Fruit fly (Drosophila melanogaster) whole organism, embryonic: ENCODE measurements around the gene CG46458.

Experiments
- Awh ChIP-seq: fragments of 200-800 bp; sonication (Bioruptor generic); IDR thresholded peaks from 2 replicates; pipeline ENCODE4, ENCODE4 v1.3.6; 2022; ENCODE audit warnings: missing biosample characterization, missing genetic modification characterization
- CG10209 ChIP-seq: fragments of 200-800 bp; sonication (Bioruptor generic); optimal IDR thresholded peaks from 3 replicates; lab custom pipeline; 2017; ENCODE audit warnings: missing biosample characterization, mild to moderate bottlenecking, missing genetic modification characterization, missing genetic modification reagents
- CG1024 ChIP-seq: fragments of 200-800 bp; sonication (Bioruptor generic); IDR thresholded peaks from 2 replicates; pipeline ENCODE4 v1.3.6; 2022; ENCODE audit warnings: missing biosample characterization, missing genetic modification characterization
- CG10267 ChIP-seq: fragments of 200-800 bp; sonication (Bioruptor generic); optimal IDR thresholded peaks from 2 replicates; lab custom pipeline; 2018; ENCODE audit warnings: missing biosample characterization, mild to moderate bottlenecking, missing genetic modification characterization, moderate library complexity
- CG11093 ChIP-seq: fragments of 200-800 bp; sonication (Bioruptor generic); IDR thresholded peaks from 3 replicates; pipeline ENCODE4 v1.3.6; 2022; ENCODE audit warnings: missing biosample characterization, missing genetic modification characterization
- CG11247 ChIP-seq: fragments of 200-800 bp; sonication (Bioruptor generic); IDR thresholded peaks from 2 replicates; pipeline ENCODE4 v1.3.6; 2022; ENCODE audit warnings: missing biosample characterization, missing genetic modification characterization
- CG11723 ChIP-seq: fragments of 200-800 bp; sonication (Bioruptor generic); optimal IDR thresholded peaks from 2 replicates; lab custom pipeline; 2017; ENCODE audit warnings: missing biosample characterization, mild to moderate bottlenecking, missing genetic modification characterization
- CG13424 ChIP-seq: fragments of 200-800 bp; sonication (Bioruptor generic); optimal IDR thresholded peaks from 2 replicates; lab custom pipeline; 2019; ENCODE audit warnings: missing biosample characterization, mild to moderate bottlenecking, missing genetic modification characterization, moderate library complexity
- CG14667 ChIP-seq: fragments of 200-800 bp; sonication (Bioruptor generic); IDR thresholded peaks from 2 replicates; pipeline ENCODE4 v1.3.6; 2022; ENCODE audit warnings: missing biosample characterization, missing genetic modification characterization
- CG15696 ChIP-seq: fragments of 200-800 bp; sonication (Bioruptor generic); optimal IDR thresholded peaks from 2 replicates; lab custom pipeline; 2019; ENCODE audit warnings: missing biosample characterization, mild to moderate bottlenecking, missing genetic modification characterization, moderate library complexity
- CG1602 ChIP-seq: fragments of 200-800 bp; sonication (Bioruptor generic); optimal IDR thresholded peaks from 3 replicates; lab custom pipeline; 2016; ENCODE audit warnings: missing biosample characterization, missing genetic modification characterization
- CG17361 ChIP-seq: fragments of 200-800 bp; sonication (Bioruptor generic); IDR thresholded peaks from 3 replicates; pipeline ENCODE4 v1.3.6; 2022; ENCODE audit warnings: missing biosample characterization, missing genetic modification characterization
- CG18599 ChIP-seq: fragments of 200-800 bp; sonication (Bioruptor generic); optimal IDR thresholded peaks from 3 replicates; lab custom pipeline; 2017; ENCODE audit warnings: missing biosample characterization, missing genetic modification characterization, mild to moderate bottlenecking, moderate library complexity, missing genetic modification reagents
- CG30403 ChIP-seq: fragments of 200-800 bp; sonication (Bioruptor generic); optimal IDR thresholded peaks from 3 replicates; lab custom pipeline; 2016; ENCODE audit warnings: missing biosample characterization, missing genetic modification characterization
- CG31365 ChIP-seq: fragments of 200-800 bp; sonication (Bioruptor generic); optimal IDR thresholded peaks from 2 replicates; lab custom pipeline; 2018; ENCODE audit warnings: missing biosample characterization, mild to moderate bottlenecking, missing genetic modification characterization
- CG3407 ChIP-seq: fragments of 200-800 bp; sonication (Bioruptor generic); optimal IDR thresholded peaks from 2 replicates; lab custom pipeline; 2018; ENCODE audit warnings: missing biosample characterization, mild to moderate bottlenecking, missing genetic modification characterization
- CG3847 ChIP-seq: fragments of 200-800 bp; sonication (Bioruptor generic); IDR thresholded peaks from 2 replicates; pipeline ENCODE4 v1.3.6; 2022; ENCODE audit warnings: missing biosample characterization, missing genetic modification characterization
- CG4424 ChIP-seq: fragments of 200-800 bp; sonication (Bioruptor generic); optimal IDR thresholded peaks from 3 replicates; lab custom pipeline; 2016; ENCODE audit warnings: missing biosample characterization, missing genetic modification characterization
- CG4730 ChIP-seq: fragments of 200-800 bp; sonication (Bioruptor generic); IDR thresholded peaks from 2 replicates; pipeline ENCODE4 v1.3.6; 2022; ENCODE audit warnings: missing biosample characterization, missing genetic modification characterization
- CG8924 ChIP-seq: fragments of 200-800 bp; optimal IDR thresholded peaks from 3 replicates; lab custom pipeline; 2019; ENCODE audit warnings: missing biosample characterization, mild to moderate bottlenecking, missing genetic modification characterization, moderate library complexity
- CG9609 ChIP-seq: fragments of 200-800 bp; sonication (Bioruptor generic); optimal IDR thresholded peaks from 3 replicates; lab custom pipeline; 2016; ENCODE audit warnings: missing biosample characterization, missing genetic modification characterization
- CG9817 ChIP-seq: fragments of 200-800 bp; sonication (Bioruptor generic); optimal IDR thresholded peaks from 2 replicates; lab custom pipeline; 2018; ENCODE audit warnings: missing biosample characterization, mild to moderate bottlenecking, missing genetic modification characterization, moderate library complexity
- CG9932 ChIP-seq: fragments of 200-800 bp; sonication (Bioruptor generic); IDR thresholded peaks from 2 replicates; pipeline ENCODE4 v1.3.6; 2022; ENCODE audit warnings: missing biosample characterization, missing genetic modification characterization
- CoRest ChIP-seq: fragments of 200-800 bp; sonication (Bioruptor generic); optimal IDR thresholded peaks from 3 replicates; lab custom pipeline; 2018; ENCODE audit warnings: missing biosample characterization, mild to moderate bottlenecking, missing genetic modification characterization, moderate library complexity
- Dbx ChIP-seq: fragments of 200-800 bp; sonication (Bioruptor generic); IDR thresholded peaks from 3 replicates; pipeline ENCODE4 v1.3.6; 2022; ENCODE audit warnings: missing biosample characterization, missing genetic modification characterization
- H2.0 ChIP-seq: fragments of 200-800 bp; sonication (Bioruptor generic); IDR thresholded peaks from 2 replicates; pipeline ENCODE4 v1.3.6; 2022; ENCODE audit warnings: missing biosample characterization, missing genetic modification characterization
- Hsf ChIP-seq: fragments of 200-800 bp; sonication (Bioruptor generic); optimal IDR thresholded peaks from 3 replicates; lab custom pipeline; 2016; ENCODE audit warnings: missing biosample characterization, missing genetic modification characterization
- Lhr ChIP-seq: fragments of 200-800 bp; sonication (Bioruptor generic); optimal IDR thresholded peaks from 3 replicates; lab custom pipeline; 2017; ENCODE audit warnings: mild to moderate bottlenecking, missing biosample characterization, missing genetic modification reagents, missing genetic modification characterization
- Mrtf ChIP-seq: fragments of 200-800 bp; sonication (Bioruptor generic); IDR thresholded peaks from 3 replicates; pipeline ENCODE4 v1.3.6; 2022; ENCODE audit warnings: missing biosample characterization, missing genetic modification characterization
- PHDP ChIP-seq: fragments of 200-800 bp; sonication (Bioruptor generic); optimal IDR thresholded peaks from 3 replicates; lab custom pipeline; 2018; ENCODE audit warnings: missing biosample characterization, mild to moderate bottlenecking, missing genetic modification characterization, moderate library complexity
- Poxn ChIP-seq: fragments of 200-800 bp; sonication (Bioruptor generic); IDR thresholded peaks from 2 replicates; pipeline ENCODE4 v1.3.6; 2022; ENCODE audit warnings: missing biosample characterization, missing genetic modification characterization
- Tbp ChIP-seq: fragments of >200 bp; optimal IDR thresholded peaks from 2 replicates; lab custom pipeline; 2018; ENCODE audit warnings: missing biosample characterization, missing genetic modification characterization
- Xbp1 ChIP-seq: fragments of 200-800 bp; sonication (Bioruptor generic); optimal IDR thresholded peaks from 3 replicates; lab custom pipeline; 2016; ENCODE audit warnings: missing biosample characterization, mild to moderate bottlenecking, missing genetic modification characterization
- Xrp1 ChIP-seq: fragments of 200-800 bp; sonication (Bioruptor generic); IDR thresholded peaks from 2 replicates; pipeline ENCODE4 v1.3.6; 2022; ENCODE audit warnings: missing biosample characterization, missing genetic modification characterization
- al ChIP-seq: fragments of 200-800 bp; sonication (Bioruptor generic); IDR thresholded peaks from 2 replicates; pipeline ENCODE4 v1.3.6; 2022; ENCODE audit warnings: missing biosample characterization, missing genetic modification characterization
- ase ChIP-seq: fragments of 200-800 bp; sonication (Bioruptor generic); IDR thresholded peaks from 3 replicates; pipeline ENCODE4 v1.3.6; 2022; ENCODE audit warnings: missing biosample characterization, missing genetic modification characterization
- ash1 ChIP-seq: fragments of 200-800 bp; sonication (Bioruptor generic); optimal IDR thresholded peaks from 2 replicates; lab custom pipeline; 2018; ENCODE audit warnings: missing biosample characterization, mild to moderate bottlenecking, missing genetic modification characterization
- bab2 ChIP-seq: fragments of 200-800 bp; sonication (Bioruptor generic); optimal IDR thresholded peaks from 2 replicates; lab custom pipeline; 2016; ENCODE audit warnings: missing biosample characterization, missing genetic modification characterization
- chif ChIP-seq, 2 experiments: fragments of 200-800 bp; sonication (Bioruptor generic); optimal IDR thresholded peaks; 3 replicates each; lab custom pipeline; 2016; ENCODE audit warnings: missing biosample characterization in 2 of 2, missing genetic modification characterization in 2 of 2
- chm ChIP-seq: fragments of 200-800 bp; sonication (Bioruptor generic); IDR thresholded peaks from 2 replicates; pipeline ENCODE4 v1.3.6; 2022; ENCODE audit warnings: missing biosample characterization, missing genetic modification characterization
- cwo ChIP-seq: fragments of 200-800 bp; sonication (Bioruptor generic); optimal IDR thresholded peaks from 3 replicates; lab custom pipeline; 2017; ENCODE audit warnings: missing biosample characterization, missing genetic modification characterization, mild to moderate bottlenecking, moderate library complexity, missing genetic modification reagents
- disco-r ChIP-seq: fragments of 200-800 bp; sonication (Bioruptor generic); optimal IDR thresholded peaks from 2 replicates; lab custom pipeline; 2016; ENCODE audit warnings: missing biosample characterization, missing genetic modification characterization
- ind ChIP-seq: fragments of 200-800 bp; sonication (Bioruptor generic); optimal IDR thresholded peaks from 3 replicates; lab custom pipeline; 2016; ENCODE audit warnings: missing biosample characterization, missing genetic modification characterization
- insv ChIP-seq, 2 experiments: fragments of 200-800 bp; sonication (Bioruptor generic); optimal IDR thresholded peaks; 3 replicates each; lab custom pipeline; 2016 to 2018; ENCODE audit warnings: missing biosample characterization in 2 of 2, missing genetic modification characterization in 2 of 2
- kah ChIP-seq: fragments of 200-800 bp; sonication (Bioruptor generic); optimal IDR thresholded peaks from 2 replicates; lab custom pipeline; 2018; ENCODE audit warnings: missing biosample characterization, mild to moderate bottlenecking, missing genetic modification characterization
- mam ChIP-seq: fragments of 200-800 bp; sonication (Bioruptor generic); optimal IDR thresholded peaks from 3 replicates; lab custom pipeline; 2016; ENCODE audit warnings: missing biosample characterization, missing genetic modification characterization
- pita ChIP-seq: fragments of 200-800 bp; sonication (Bioruptor generic); optimal IDR thresholded peaks from 2 replicates; lab custom pipeline; 2017; ENCODE audit warnings: missing biosample characterization, mild to moderate bottlenecking, missing genetic modification characterization
- pum ChIP-seq: fragments of 200-800 bp; sonication (Bioruptor generic); optimal IDR thresholded peaks from 2 replicates; lab custom pipeline; 2016; ENCODE audit warnings: missing biosample characterization, missing genetic modification characterization
- sd ChIP-seq: fragments of 200-800 bp; sonication (Bioruptor generic); optimal IDR thresholded peaks from 3 replicates; lab custom pipeline; 2018; ENCODE audit warnings: missing biosample characterization, mild to moderate bottlenecking, missing genetic modification characterization, moderate library complexity
- ssp ChIP-seq: fragments of 200-800 bp; sonication (Bioruptor generic); IDR thresholded peaks from 2 replicates; pipeline ENCODE4 v1.3.6; 2022; ENCODE audit warnings: missing biosample characterization, missing genetic modification characterization

The CG46458 gene

DNA sequence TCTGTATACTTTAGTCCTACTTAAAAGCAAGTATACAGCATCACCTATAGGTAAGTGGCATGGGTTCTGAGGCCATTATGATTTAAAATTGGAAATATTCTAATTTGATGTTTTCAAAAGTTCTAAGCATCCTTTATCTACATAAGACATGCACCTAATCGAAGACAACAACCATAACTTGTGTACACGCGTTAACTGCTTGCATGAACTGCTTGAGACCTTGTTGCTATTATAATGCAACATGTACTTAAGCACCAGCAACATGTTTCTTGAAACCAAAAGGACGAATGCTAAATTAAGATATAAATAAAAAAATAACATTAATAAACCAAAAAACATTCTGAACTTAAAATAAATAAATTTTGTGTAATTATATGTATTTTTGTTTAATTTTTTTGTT, 87.3 kb downstream of the CG46458 start (continued):
- TF ChIP-seq Lhr (GFP tag; lab: Kevin White, UChicago), result peak; percentile 29
- TF ChIP-seq insv (GFP tag; optimal IDR thresholded peaks at IDR 0.05; lab: Kevin White, UChicago), result peak; percentile 92 to 100
- no peak for TF ChIP-seq Poxn (GFP tag; lab: Robert Waterston, UW)
- no peak for TF ChIP-seq CG9609 (GFP tag; lab: Kevin White, UChicago)
- TF ChIP-seq CG15696 (tag; lab: Kevin White, UChicago), result peak; percentile 44
- TF ChIP-seq CoRest (tag; lab: Kevin White, UChicago), result peak; percentile 33
- TF ChIP-seq CG11247, result no peak
- peak; percentile 98 for TF ChIP-seq CG31365 (tag; lab: Kevin White, UChicago)
- TF ChIP-seq pita, result peak; percentile 82

DNA sequence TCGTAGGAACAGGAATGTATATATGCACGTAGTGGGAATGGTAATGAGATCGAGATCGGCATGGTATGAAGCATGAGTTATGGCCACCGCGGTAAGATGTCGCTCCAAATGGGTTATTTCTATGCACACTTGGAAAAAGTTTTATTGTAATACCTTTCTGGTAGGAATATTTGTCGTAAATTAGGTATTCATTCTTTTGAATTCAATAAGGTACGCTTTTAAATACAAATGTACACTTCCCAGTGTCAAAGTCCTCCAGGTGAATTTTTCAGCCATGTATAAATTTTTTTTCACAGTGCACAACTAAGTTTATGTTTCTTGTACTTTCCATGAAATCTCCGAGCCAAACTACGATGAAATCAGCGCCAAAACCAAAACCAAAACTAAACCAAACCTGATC, 88.9 kb downstream of the CG46458 start:
- TF ChIP-seq CG1602 (GFP tag; lab: Kevin White, UChicago) (no peak), sd (tag; lab: Kevin White, UChicago) (peak; percentile 33), PHDP (no peak), cwo (GFP tag; lab: Kevin White, UChicago) (no peak), Dbx (GFP tag; lab: Robert Waterston, UW) (no peak), ssp (GFP tag; lab: Robert Waterston, UW) (0 out of 2 replicates have a peak, but pooled peaks have one; percentile 17), CG4730 (0 out of 2 replicates have a peak, but pooled peaks have one; percentile 35), CG9932 (GFP tag; lab: Robert Waterston, UW) (peak; percentile 23; the same call in 1 of the 2 replicates), disco-r (no peak), CG13424 (tag; lab: Kevin White, UChicago) (no peak), CG11093 (GFP tag; lab: Robert Waterston, UW) (0 out of 3 replicates have a peak, but pooled peaks have one; percentile 7), al (GFP tag; lab: Robert Waterston, UW) (peak; percentile 30; the same call in 1 of the 2 replicates), CG10209 (GFP tag; lab: Kevin White, UChicago) (peak; percentile 11), ase (GFP tag; lab: Robert Waterston, UW) (0 out of 3 replicates have a peak, but pooled peaks have one; percentile 9), Mrtf (0 out of 3 replicates have a peak, but pooled peaks have one; percentile 24), CG3847 (GFP tag; lab: Robert Waterston, UW) (no peak), Awh (GFP tag; lab: Robert Waterston, UW) (no peak), CoRest (tag; lab: Kevin White, UChicago) (peak; percentile 22), CG9817 (tag; lab: Kevin White, UChicago) (peak; percentile 16), CG30403 (GFP tag; lab: Kevin White, UChicago) (peak; percentile 22), Xbp1 (GFP tag; lab: Kevin White, UChicago) (peak; percentile 21), Tbp (GFP tag; lab: Kevin White, UChicago) (no peak), CG17361 (GFP tag; lab: Robert Waterston, UW) (no peak), H2.0 (GFP tag; lab: Robert Waterston, UW) (peak; percentile 42; the same call in 1 of the 2 replicates), mam (GFP tag; lab: Kevin White, UChicago) (peak; percentile 5), Hsf (peak; percentile 21), CG3407 (GFP tag; lab: Kevin White, UChicago) (no peak), CG14667 (GFP tag; lab: Robert Waterston, UW) (peak; percentile 8; the same call in 1 of the 2 replicates), Xrp1 (0 out of 2 replicates have a peak, but pooled peaks have one; percentile 15), CG4424 (GFP tag; lab: Kevin White, UChicago) (peak; percentile 43), CG10267 (tag; lab: Kevin White, UChicago) (peak; percentile 22), pum (GFP tag; lab: Kevin White, UChicago) (no peak), CG1024 (no peak), ash1 (GFP tag; lab: Kevin White, UChicago) (no peak), kah (GFP tag; lab: Kevin White, UChicago) (no peak), CG8924 (tag; lab: Kevin White, UChicago) (peak; percentile 21), CG18599 (GFP tag; lab: Kevin White, UChicago) (no peak), CG11723 (GFP tag; lab: Kevin White, UChicago) (no peak), ind (GFP tag; lab: Kevin White, UChicago) (peak; percentile 19), bab2 (GFP tag; lab: Kevin White, UChicago) (peak; percentile 12), chif (GFP tag; optimal IDR thresholded peaks at IDR 0.05; lab: Kevin White, UChicago) (peak in 1 of 2 experiments; percentile 26), chm (no peak)
